Fruit fly (Drosophila melanogaster) whole organism, embryonic: ENCODE data around the gene CG6567.

Source experiments
- Abd-B ChIP-seq: fragments of 200-800 bp; sonication (Bioruptor generic); optimal IDR thresholded peaks from 2 replicates; lab custom pipeline; 2018; ENCODE audit warnings: missing biosample characterization, mild to moderate bottlenecking, missing genetic modification characterization, moderate library complexity
- Bgb ChIP-seq: fragments of 200-800 bp; sonication (Bioruptor generic); IDR thresholded peaks from 2 replicates; pipeline ENCODE4 v1.3.6; 2022; ENCODE audit warnings: missing biosample characterization, missing genetic modification characterization; ENCODE audit not compliant: partially characterized antibody
- CG11504 ChIP-seq: fragments of 200-800 bp; sonication (Bioruptor generic); optimal IDR thresholded peaks from 3 replicates; lab custom pipeline; 2019; ENCODE audit warnings: missing biosample characterization, mild to moderate bottlenecking, missing genetic modification characterization, moderate library complexity
- CG13123 ChIP-seq: fragments of 200-800 bp; sonication (Bioruptor generic); optimal IDR thresholded peaks from 2 replicates; lab custom pipeline; 2016; ENCODE audit warnings: missing biosample characterization, missing genetic modification characterization
- CG1529 ChIP-seq: fragments of 200-800 bp; sonication (Bioruptor generic); optimal IDR thresholded peaks from 3 replicates; lab custom pipeline; 2018; ENCODE audit warnings: missing biosample characterization, missing genetic modification characterization
- CG15514 ChIP-seq: fragments of 200-800 bp; sonication (Bioruptor generic); optimal IDR thresholded peaks from 3 replicates; lab custom pipeline; 2017; ENCODE audit warnings: missing biosample characterization, missing genetic modification characterization, mild to moderate bottlenecking, moderate library complexity, missing genetic modification reagents
- CG17186 ChIP-seq: fragments of 200-800 bp; sonication (Bioruptor generic); optimal IDR thresholded peaks from 3 replicates; lab custom pipeline; 2017; ENCODE audit warnings: missing biosample characterization, missing genetic modification reagents, missing genetic modification characterization
- CG17328 ChIP-seq: fragments of 200-800 bp; sonication (Bioruptor generic); IDR thresholded peaks from 2 replicates; pipeline ENCODE4 v1.3.6; 2022; ENCODE audit warnings: missing biosample characterization, missing genetic modification characterization
- CG17385 ChIP-seq: fragments of 200-800 bp; sonication (Bioruptor generic); optimal IDR thresholded peaks from 3 replicates; lab custom pipeline; 2018; ENCODE audit warnings: missing biosample characterization, mild to moderate bottlenecking, missing genetic modification characterization
- CG30020 ChIP-seq: fragments of 200-800 bp; optimal IDR thresholded peaks from 2 replicates; lab custom pipeline; 2019; ENCODE audit warnings: missing biosample characterization, mild to moderate bottlenecking, missing genetic modification characterization, moderate library complexity
- CG32532 ChIP-seq: fragments of 200-800 bp; sonication (Bioruptor generic); IDR thresholded peaks from 2 replicates; pipeline ENCODE4 v1.3.6; 2022; ENCODE audit warnings: missing biosample characterization, missing genetic modification characterization
- CG3995 ChIP-seq: fragments of 200-800 bp; sonication (Bioruptor generic); optimal IDR thresholded peaks from 3 replicates; lab custom pipeline; 2016; ENCODE audit warnings: missing biosample characterization, missing genetic modification characterization
- CG6272 ChIP-seq: fragments of 200-800 bp; sonication (Bioruptor generic); IDR thresholded peaks from 2 replicates; pipeline ENCODE4 v1.3.6; 2022; ENCODE audit warnings: missing biosample characterization, missing genetic modification characterization
- CG6854 ChIP-seq: fragments of 200-800 bp; sonication (Bioruptor generic); optimal IDR thresholded peaks from 3 replicates; lab custom pipeline; 2017; ENCODE audit warnings: missing biosample characterization, mild to moderate bottlenecking, missing genetic modification characterization
- CG7271 ChIP-seq: fragments of 200-800 bp; sonication (Bioruptor generic); optimal IDR thresholded peaks from 2 replicates; lab custom pipeline; 2018; ENCODE audit warnings: missing biosample characterization, mild to moderate bottlenecking, missing genetic modification characterization, moderate library complexity
- CG7745 ChIP-seq: fragments of 200-800 bp; sonication (Bioruptor generic); optimal IDR thresholded peaks from 2 replicates; lab custom pipeline; 2018; ENCODE audit warnings: missing biosample characterization, mild to moderate bottlenecking, missing genetic modification characterization, moderate library complexity
- CG7786 ChIP-seq: fragments of 200-800 bp; sonication (Bioruptor generic); optimal IDR thresholded peaks from 2 replicates; lab custom pipeline; 2016; ENCODE audit warnings: missing biosample characterization, missing genetic modification characterization
- CG8281 ChIP-seq: fragments of 200-800 bp; sonication (Bioruptor generic); optimal IDR thresholded peaks from 2 replicates; lab custom pipeline; 2018; ENCODE audit warnings: missing biosample characterization, mild to moderate bottlenecking, missing genetic modification characterization, moderate library complexity
- CrebB ChIP-seq: fragments of 200-800 bp; sonication (Bioruptor generic); optimal IDR thresholded peaks from 3 replicates; lab custom pipeline; 2018; ENCODE audit warnings: missing biosample characterization, mild to moderate bottlenecking, missing genetic modification characterization
- D19A ChIP-seq: fragments of 200-800 bp; optimal IDR thresholded peaks from 3 replicates; lab custom pipeline; 2019; ENCODE audit warnings: missing biosample characterization, mild to moderate bottlenecking, missing genetic modification characterization, moderate library complexity
- Dip2 ChIP-seq: fragments of 200-800 bp; sonication (Bioruptor generic); IDR thresholded peaks from 2 replicates; pipeline ENCODE4 v1.3.6; 2022; ENCODE audit warnings: missing biosample characterization, missing genetic modification characterization
- Dll ChIP-seq: fragments of 200-800 bp; sonication (Bioruptor generic); IDR thresholded peaks from 4 replicates; pipeline ENCODE4 v1.3.6; 2022; ENCODE audit warnings: missing biosample characterization, missing genetic modification characterization; ENCODE audit not compliant: partially characterized antibody
- Eip74EF ChIP-seq, 2 experiments: fragments of 200-800 bp in 1 of 2; fragments of >200 bp in 1 of 2; sonication (Bioruptor generic) in 1 of 2; optimal IDR thresholded peaks; 2 replicates each; lab custom pipeline; 2017 to 2019; ENCODE audit warnings: missing biosample characterization in 2 of 2, missing genetic modification characterization in 2 of 2, mild to moderate bottlenecking in 1 of 2, moderate library complexity in 1 of 2
- Fer2 ChIP-seq: fragments of 200-800 bp; sonication (Bioruptor generic); optimal IDR thresholded peaks from 2 replicates; lab custom pipeline; 2018; ENCODE audit warnings: missing biosample characterization, mild to moderate bottlenecking, missing genetic modification characterization, moderate library complexity
- Med ChIP-seq: fragments of 200-800 bp; sonication (Bioruptor generic); peaks from one replicate; lab custom pipeline; 2016; ENCODE audit warnings: missing biosample characterization, missing genetic modification characterization, mild to moderate bottlenecking, inconsistent platforms, moderate library complexity
- Nf-YA ChIP-seq: fragments of 200-800 bp; sonication (Bioruptor generic); IDR thresholded peaks from 2 replicates; pipeline ENCODE4 v1.3.6; 2022; ENCODE audit warnings: missing biosample characterization, missing genetic modification characterization
- Six4 ChIP-seq: fragments of 200-800 bp; sonication (Bioruptor generic); optimal IDR thresholded peaks from 2 replicates; lab custom pipeline; 2016; ENCODE audit warnings: missing biosample characterization, missing genetic modification characterization
- TFAM ChIP-seq: fragments of 200-800 bp; sonication (Bioruptor generic); optimal IDR thresholded peaks from 2 replicates; lab custom pipeline; 2017; ENCODE audit warnings: missing biosample characterization, missing genetic modification characterization, inconsistent platforms
- Tbp ChIP-seq: fragments of >200 bp; optimal IDR thresholded peaks from 2 replicates; lab custom pipeline; 2018; ENCODE audit warnings: missing biosample characterization, missing genetic modification characterization
- Xrp1 ChIP-seq: fragments of 200-800 bp; sonication (Bioruptor generic); IDR thresholded peaks from 2 replicates; pipeline ENCODE4 v1.3.6; 2022; ENCODE audit warnings: missing biosample characterization, missing genetic modification characterization
- YL-1 ChIP-seq: fragments of 200-800 bp; sonication (Bioruptor generic); optimal IDR thresholded peaks from 3 replicates; lab custom pipeline; 2017; ENCODE audit warnings: missing biosample characterization, mild to moderate bottlenecking, missing genetic modification characterization
- az2 ChIP-seq: fragments of 200-800 bp; sonication (Bioruptor generic); optimal IDR thresholded peaks from 3 replicates; lab custom pipeline; 2016; ENCODE audit warnings: missing biosample characterization, missing genetic modification characterization
- dmrt11E ChIP-seq: fragments of 200-800 bp; sonication (Bioruptor generic); optimal IDR thresholded peaks from 3 replicates; lab custom pipeline; 2018; ENCODE audit warnings: missing biosample characterization, mild to moderate bottlenecking, missing genetic modification characterization, moderate library complexity
- en ChIP-seq: fragments of 200-800 bp; sonication (Bioruptor generic); optimal IDR thresholded peaks from 2 replicates; lab custom pipeline; 2016; ENCODE audit warnings: missing biosample characterization, missing genetic modification characterization
- ewg ChIP-seq: fragments of 200-800 bp; sonication (Bioruptor generic); optimal IDR thresholded peaks from 3 replicates; lab custom pipeline; 2017; ENCODE audit warnings: mild to moderate bottlenecking, missing biosample characterization, missing genetic modification reagents, missing genetic modification characterization
- exex ChIP-seq: fragments of 200-800 bp; sonication (Bioruptor generic); optimal IDR thresholded peaks from 4 replicates; lab custom pipeline; 2018; ENCODE audit warnings: missing biosample characterization, mild to moderate bottlenecking, missing genetic modification characterization, moderate library complexity
- ind ChIP-seq: fragments of 200-800 bp; sonication (Bioruptor generic); optimal IDR thresholded peaks from 3 replicates; lab custom pipeline; 2016; ENCODE audit warnings: missing biosample characterization, missing genetic modification characterization
- ken ChIP-seq: fragments of 200-800 bp; sonication (Bioruptor generic); IDR thresholded peaks from 3 replicates; pipeline ENCODE4 v1.3.6; 2022; ENCODE audit warnings: missing biosample characterization, missing genetic modification characterization
- nau ChIP-seq: fragments of 200-800 bp; sonication (Bioruptor generic); optimal IDR thresholded peaks from 3 replicates; lab custom pipeline; 2017; ENCODE audit warnings: missing biosample characterization, mild to moderate bottlenecking, missing genetic modification characterization, missing genetic modification reagents
- nom ChIP-seq: fragments of 200-800 bp; sonication (Bioruptor generic); optimal IDR thresholded peaks from 2 replicates; lab custom pipeline; 2017; ENCODE audit warnings: missing biosample characterization, missing genetic modification characterization, mild to moderate bottlenecking, moderate library complexity, missing genetic modification reagents
- phol ChIP-seq: fragments of 200-800 bp; sonication (Bioruptor generic); optimal IDR thresholded peaks from 3 replicates; lab custom pipeline; 2018; ENCODE audit warnings: missing biosample characterization, mild to moderate bottlenecking, missing genetic modification characterization, moderate library complexity
- pita ChIP-seq: fragments of 200-800 bp; sonication (Bioruptor generic); optimal IDR thresholded peaks from 2 replicates; lab custom pipeline; 2017; ENCODE audit warnings: missing biosample characterization, mild to moderate bottlenecking, missing genetic modification characterization
- repo ChIP-seq: fragments of 200-800 bp; sonication (Bioruptor generic); optimal IDR thresholded peaks from 2 replicates; lab custom pipeline; 2016; ENCODE audit warnings: missing biosample characterization, missing genetic modification characterization
- ro ChIP-seq: fragments of 200-800 bp; sonication (Bioruptor generic); IDR thresholded peaks from 2 replicates; pipeline ENCODE4 v1.3.6; 2022; ENCODE audit warnings: missing biosample characterization, missing genetic modification characterization
- sd ChIP-seq: fragments of 200-800 bp; sonication (Bioruptor generic); optimal IDR thresholded peaks from 3 replicates; lab custom pipeline; 2018; ENCODE audit warnings: missing biosample characterization, mild to moderate bottlenecking, missing genetic modification characterization, moderate library complexity
- so ChIP-seq: fragments of 200-800 bp; sonication (Bioruptor generic); IDR thresholded peaks from 3 replicates; pipeline ENCODE4 v1.3.6; 2022; ENCODE audit warnings: missing biosample characterization, missing genetic modification characterization
- sr ChIP-seq: fragments of 200-800 bp; sonication (Bioruptor generic); IDR thresholded peaks from 3 replicates; pipeline ENCODE4 v1.3.6; 2022; ENCODE audit warnings: missing biosample characterization, missing genetic modification characterization
- stwl ChIP-seq: fragments of 200-800 bp; sonication (Bioruptor generic); optimal IDR thresholded peaks from 3 replicates; lab custom pipeline; 2018; ENCODE audit warnings: missing biosample characterization, mild to moderate bottlenecking, missing genetic modification characterization, moderate library complexity
- vfl ChIP-seq: fragments of 200-800 bp; sonication (Bioruptor generic); optimal IDR thresholded peaks from 2 replicates; lab custom pipeline; 2016; ENCODE audit warnings: missing biosample characterization, missing genetic modification characterization
- zen ChIP-seq: fragments of 200-800 bp; sonication (Bioruptor generic); optimal IDR thresholded peaks from 3 replicates; lab custom pipeline; 2018; ENCODE audit warnings: missing biosample characterization, mild to moderate bottlenecking, missing genetic modification characterization, moderate library complexity

CG6567 gene

dm6 chr3R:10849515-10849973, 4.7 kb downstream of the CG6567 start, which contains the start of gene CG42394 (continued):
- TF ChIP-seq sd (tag; lab: Kevin White, UChicago) = peak; percentile 72
- TF ChIP-seq dmrt11E = peak; percentile 95
- no peak for TF ChIP-seq pita (GFP tag; lab: Kevin White, UChicago)
- peak; percentile 70; the same call in 1 of the 3 replicates for TF ChIP-seq sr (GFP tag; lab: Robert Waterston, UW)
- TF ChIP-seq nau (GFP tag; lab: Kevin White, UChicago) = no peak
- TF ChIP-seq stwl (tag; lab: Kevin White, UChicago) = peak; percentile 56
- no peak for TF ChIP-seq en
- TF ChIP-seq CG11504 (tag; lab: Kevin White, UChicago) = peak; percentile 96
- TF ChIP-seq phol = peak; percentile 98
- peak; percentile 29 for TF ChIP-seq CG7786 (GFP tag; lab: Kevin White, UChicago)
- peak; percentile 95; the same call in 2 of the 3 replicates for TF ChIP-seq so (GFP tag; lab: Robert Waterston, UW)
- TF ChIP-seq Dll (GFP tag; lab: Robert Waterston, UW) = 0 out of 4 replicates have a peak, but pooled peaks have one; percentile 43
- peak; percentile 96 for TF ChIP-seq az2
- TF ChIP-seq ewg = peak; percentile 84
- peak in 1 of 2 experiments; percentile 94 for TF ChIP-seq Eip74EF (GFP tag; optimal IDR thresholded peaks at IDR 0.05; lab: Kevin White, UChicago)
- TF ChIP-seq Tbp (GFP tag; lab: Kevin White, UChicago) = no peak
- peak; percentile 76 for TF ChIP-seq CG30020 (tag; lab: Kevin White, UChicago)
- TF ChIP-seq repo (GFP tag; lab: Kevin White, UChicago) = peak; percentile 39
- peak; percentile 88 for TF ChIP-seq ind (GFP tag; lab: Kevin White, UChicago)
- peak; percentile 31 for TF ChIP-seq CG17186
- TF ChIP-seq Xrp1 (GFP tag; lab: Robert Waterston, UW) = peak; percentile 98
- peak; percentile 96 for TF ChIP-seq D19A (tag; lab: Kevin White, UChicago)
- peak; percentile 90 for TF ChIP-seq CG1529 (GFP tag; lab: Kevin White, UChicago)
- TF ChIP-seq CG32532 (GFP tag; lab: Robert Waterston, UW) = peak; percentile 97
- peak; percentile 74 for TF ChIP-seq ro (GFP tag; lab: Robert Waterston, UW)
- TF ChIP-seq zen (tag; lab: Kevin White, UChicago) = peak; percentile 97
- TF ChIP-seq CG3995 (GFP tag; lab: Kevin White, UChicago) = no peak
- peak; percentile 89 for TF ChIP-seq ken (GFP tag; lab: Robert Waterston, UW)
- peak; percentile 88 for TF ChIP-seq CG17385 (GFP tag; lab: Kevin White, UChicago)
- peak; percentile 87 for TF ChIP-seq Fer2 (tag; lab: Kevin White, UChicago)
- peak; percentile 64 for TF ChIP-seq TFAM (GFP tag; lab: Kevin White, UChicago)
- peak; percentile 91 for TF ChIP-seq Nf-YA (GFP tag; lab: Robert Waterston, UW)
- TF ChIP-seq CG7745 (tag; lab: Kevin White, UChicago) = peak; percentile 10
- peak; percentile 88 for TF ChIP-seq CG6272 (GFP tag; lab: Robert Waterston, UW)
- TF ChIP-seq CG13123 (GFP tag; lab: Kevin White, UChicago) = peak; percentile 85
- peak; percentile 79 for TF ChIP-seq CrebB (tag; lab: Kevin White, UChicago)
- TF ChIP-seq Dip2 = no peak
- TF ChIP-seq nom (GFP tag; lab: Kevin White, UChicago) = peak; percentile 78
- TF ChIP-seq CG7271 (tag; lab: Kevin White, UChicago) = peak; percentile 96
- peak; percentile 88 for TF ChIP-seq Abd-B (GFP tag; lab: Kevin White, UChicago)
- TF ChIP-seq exex (tag; lab: Kevin White, UChicago) = peak; percentile 78
- TF ChIP-seq CG6854 (GFP tag; lab: Kevin White, UChicago) = peak; percentile 97
- peak; percentile 89 for TF ChIP-seq CG15514 (GFP tag; lab: Kevin White, UChicago)
- peak; percentile 95 for TF ChIP-seq CG17328 (GFP tag; lab: Robert Waterston, UW)
- TF ChIP-seq YL-1 (GFP tag; lab: Kevin White, UChicago) = peak; percentile 80
- TF ChIP-seq CG8281 (tag; lab: Kevin White, UChicago) = peak; percentile 77
- peak; percentile 88 for TF ChIP-seq Med (GFP tag; lab: Kevin White, UChicago)
- TF ChIP-seq Bgb = peak; percentile 30; the same call in 1 of the 2 replicates
- peak; percentile 71 for TF ChIP-seq vfl
- peak; percentile 95 for TF ChIP-seq Six4 (GFP tag; lab: Kevin White, UChicago)
